Fruit fly (Drosophila melanogaster) whole organism, embryonic: ENCODE measurements around the gene cype.

ENCODE experiments used
- BEAF-32 ChIP-seq: fragments of 200-800 bp; sonication (Bioruptor generic); optimal IDR thresholded peaks from 3 replicates; lab custom pipeline; 2017; ENCODE audit warnings: missing biosample characterization, missing genetic modification characterization, mild to moderate bottlenecking, moderate library complexity, missing genetic modification reagents
- Blimp-1 ChIP-seq: fragments of 200-800 bp; sonication (Bioruptor generic); optimal IDR thresholded peaks from 3 replicates; lab custom pipeline; 2018; ENCODE audit warnings: missing biosample characterization, missing genetic modification characterization, mild to moderate bottlenecking, moderate library complexity, missing genetic modification reagents
- Bteb2 ChIP-seq: fragments of 200-800 bp; sonication (Bioruptor generic); optimal IDR thresholded peaks from 2 replicates; lab custom pipeline; 2016; ENCODE audit warnings: missing biosample characterization, missing genetic modification characterization
- CG10959 ChIP-seq: fragments of 200-800 bp; sonication (Bioruptor generic); IDR thresholded peaks from 2 replicates; pipeline ENCODE4 v1.3.6; 2022; ENCODE audit warnings: missing biosample characterization, missing genetic modification characterization
- CG11723 ChIP-seq: fragments of 200-800 bp; sonication (Bioruptor generic); optimal IDR thresholded peaks from 2 replicates; lab custom pipeline; 2017; ENCODE audit warnings: missing biosample characterization, mild to moderate bottlenecking, missing genetic modification characterization
- CG12071 ChIP-seq: fragments of 200-800 bp; sonication (Bioruptor generic); optimal IDR thresholded peaks from 3 replicates; lab custom pipeline; 2018; ENCODE audit warnings: missing biosample characterization, mild to moderate bottlenecking, missing genetic modification characterization
- CG12659 ChIP-seq: fragments of 200-800 bp; sonication (Bioruptor generic); optimal IDR thresholded peaks from 3 replicates; lab custom pipeline; 2017; ENCODE audit warnings: mild to moderate bottlenecking, missing biosample characterization, missing genetic modification reagents, missing genetic modification characterization
- CG13624 ChIP-seq: fragments of 200-800 bp; sonication (Bioruptor generic); optimal IDR thresholded peaks from 2 replicates; lab custom pipeline; 2016; ENCODE audit warnings: missing biosample characterization, missing genetic modification characterization
- CG15011 ChIP-seq: fragments of 200-800 bp; sonication (Bioruptor generic); optimal IDR thresholded peaks from 3 replicates; lab custom pipeline; 2018; ENCODE audit warnings: missing biosample characterization, mild to moderate bottlenecking, missing genetic modification characterization
- CG15479 ChIP-seq: fragments of 200-800 bp; sonication (Bioruptor generic); optimal IDR thresholded peaks from 3 replicates; lab custom pipeline; 2019; ENCODE audit warnings: missing biosample characterization, mild to moderate bottlenecking, missing genetic modification characterization, moderate library complexity
- CG1602 ChIP-seq: fragments of 200-800 bp; sonication (Bioruptor generic); optimal IDR thresholded peaks from 3 replicates; lab custom pipeline; 2016; ENCODE audit warnings: missing biosample characterization, missing genetic modification characterization
- CG17186 ChIP-seq: fragments of 200-800 bp; sonication (Bioruptor generic); optimal IDR thresholded peaks from 3 replicates; lab custom pipeline; 2017; ENCODE audit warnings: missing biosample characterization, missing genetic modification reagents, missing genetic modification characterization
- CG17802 ChIP-seq: fragments of 200-800 bp; sonication (Bioruptor generic); optimal IDR thresholded peaks from 2 replicates; lab custom pipeline; 2018; ENCODE audit warnings: missing biosample characterization, mild to moderate bottlenecking, missing genetic modification characterization, moderate library complexity
- CG2120 ChIP-seq: fragments of 200-800 bp; sonication (Bioruptor generic); optimal IDR thresholded peaks from 3 replicates; lab custom pipeline; 2016; ENCODE audit warnings: missing biosample characterization, missing genetic modification characterization
- CG2129 ChIP-seq: fragments of 200-800 bp; sonication (Bioruptor generic); IDR thresholded peaks from 2 replicates; pipeline ENCODE4 v1.3.6; 2022; ENCODE audit warnings: missing biosample characterization, missing genetic modification characterization; ENCODE audit not compliant: partially characterized antibody
- CG31365 ChIP-seq: fragments of 200-800 bp; sonication (Bioruptor generic); optimal IDR thresholded peaks from 2 replicates; lab custom pipeline; 2018; ENCODE audit warnings: missing biosample characterization, mild to moderate bottlenecking, missing genetic modification characterization
- CG34422 ChIP-seq: fragments of 200-800 bp; sonication (Bioruptor generic); IDR thresholded peaks from 3 replicates; pipeline ENCODE4 v1.3.6; 2022; ENCODE audit warnings: missing biosample characterization, missing genetic modification characterization
- CG4328 ChIP-seq: fragments of 200-800 bp; sonication (Bioruptor generic); optimal IDR thresholded peaks from 3 replicates; lab custom pipeline; 2017; ENCODE audit warnings: missing biosample characterization, missing genetic modification reagents, missing genetic modification characterization
- CG4360 ChIP-seq: fragments of 200-800 bp; sonication (Bioruptor generic); IDR thresholded peaks from 2 replicates; pipeline ENCODE4 v1.3.6; 2022; ENCODE audit warnings: missing biosample characterization, missing genetic modification characterization
- CG4617 ChIP-seq: fragments of 200-800 bp; sonication (Bioruptor generic); optimal IDR thresholded peaks from 3 replicates; lab custom pipeline; 2016; ENCODE audit warnings: missing biosample characterization, missing genetic modification characterization, borderline replicate concordance
- CG4820 ChIP-seq: fragments of 200-800 bp; sonication (Bioruptor generic); optimal IDR thresholded peaks from 3 replicates; lab custom pipeline; 2016; ENCODE audit warnings: missing biosample characterization, missing genetic modification characterization
- CG6854 ChIP-seq: fragments of 200-800 bp; sonication (Bioruptor generic); optimal IDR thresholded peaks from 3 replicates; lab custom pipeline; 2017; ENCODE audit warnings: missing biosample characterization, mild to moderate bottlenecking, missing genetic modification characterization
- CG7786 ChIP-seq: fragments of 200-800 bp; sonication (Bioruptor generic); optimal IDR thresholded peaks from 2 replicates; lab custom pipeline; 2016; ENCODE audit warnings: missing biosample characterization, missing genetic modification characterization
- CG7839 ChIP-seq: fragments of 200-800 bp; sonication (Bioruptor generic); optimal IDR thresholded peaks from 3 replicates; lab custom pipeline; 2018; ENCODE audit warnings: missing biosample characterization, mild to moderate bottlenecking, missing genetic modification characterization, moderate library complexity
- D19B ChIP-seq: fragments of 200-800 bp; sonication (Bioruptor generic); optimal IDR thresholded peaks from 2 replicates; lab custom pipeline; 2017; ENCODE audit warnings: missing biosample characterization, mild to moderate bottlenecking, missing genetic modification characterization
- Dfd ChIP-seq, 2 experiments: fragments of >200 bp; optimal IDR thresholded peaks; 2 replicates each; lab custom pipeline; 2017; ENCODE audit warnings: missing biosample characterization in 2 of 2, missing genetic modification characterization in 2 of 2
- Dip2 ChIP-seq: fragments of 200-800 bp; sonication (Bioruptor generic); IDR thresholded peaks from 2 replicates; pipeline ENCODE4 v1.3.6; 2022; ENCODE audit warnings: missing biosample characterization, missing genetic modification characterization
- Hey ChIP-seq: fragments of 200-800 bp; sonication (Bioruptor generic); optimal IDR thresholded peaks from 3 replicates; lab custom pipeline; 2018; ENCODE audit warnings: missing biosample characterization, mild to moderate bottlenecking, missing genetic modification characterization
- HmgZ ChIP-seq: fragments of 200-800 bp; sonication (Bioruptor generic); optimal IDR thresholded peaks from 2 replicates; lab custom pipeline; 2018; ENCODE audit warnings: missing biosample characterization, mild to moderate bottlenecking, missing genetic modification characterization
- PHDP ChIP-seq: fragments of 200-800 bp; sonication (Bioruptor generic); optimal IDR thresholded peaks from 3 replicates; lab custom pipeline; 2018; ENCODE audit warnings: missing biosample characterization, mild to moderate bottlenecking, missing genetic modification characterization, moderate library complexity
- Six4 ChIP-seq: fragments of 200-800 bp; sonication (Bioruptor generic); optimal IDR thresholded peaks from 2 replicates; lab custom pipeline; 2016; ENCODE audit warnings: missing biosample characterization, missing genetic modification characterization
- TFAM ChIP-seq: fragments of 200-800 bp; sonication (Bioruptor generic); optimal IDR thresholded peaks from 2 replicates; lab custom pipeline; 2017; ENCODE audit warnings: missing biosample characterization, missing genetic modification characterization, inconsistent platforms
- bbx ChIP-seq: fragments of 200-800 bp; sonication (Bioruptor generic); IDR thresholded peaks from 2 replicates; pipeline ENCODE4 v1.3.6; 2022; ENCODE audit warnings: missing biosample characterization, missing genetic modification characterization; ENCODE audit not compliant: partially characterized antibody
- cg ChIP-seq: fragments of 200-800 bp; sonication (Bioruptor generic); optimal IDR thresholded peaks from 3 replicates; lab custom pipeline; 2019; ENCODE audit warnings: missing biosample characterization, mild to moderate bottlenecking, missing genetic modification characterization, moderate library complexity
- crc ChIP-seq: fragments of 200-800 bp; sonication (Bioruptor generic); optimal IDR thresholded peaks from 2 replicates; lab custom pipeline; 2016; ENCODE audit warnings: missing biosample characterization, missing genetic modification characterization
- esg ChIP-seq: fragments of 200-800 bp; sonication (Bioruptor generic); conservative IDR thresholded peaks from 2 replicates; pipeline ENCODE4 v1.3.6; 2022; ENCODE audit warnings: missing biosample characterization, missing genetic modification characterization
- fd96Cb ChIP-seq: fragments of 200-800 bp; sonication (Bioruptor generic); optimal IDR thresholded peaks from 2 replicates; lab custom pipeline; 2018; ENCODE audit warnings: missing biosample characterization, mild to moderate bottlenecking, missing genetic modification characterization, moderate library complexity
- gsb ChIP-seq: fragments of 200-800 bp; sonication (Bioruptor generic); IDR thresholded peaks from 2 replicates; pipeline ENCODE4 v1.3.6; 2022; ENCODE audit warnings: missing biosample characterization, missing genetic modification characterization
- lola ChIP-seq, 3 experiments: fragments of >200 bp in 2 of 3; fragments of 200-800 bp in 1 of 3; sonication (Bioruptor generic) in 1 of 3; optimal IDR thresholded peaks; 2 replicates each; lab custom pipeline; 2017 to 2019; ENCODE audit warnings: missing biosample characterization in 3 of 3, missing genetic modification characterization in 3 of 3, mild to moderate bottlenecking in 1 of 3, moderate library complexity in 1 of 3
- mam ChIP-seq: fragments of 200-800 bp; sonication (Bioruptor generic); optimal IDR thresholded peaks from 3 replicates; lab custom pipeline; 2016; ENCODE audit warnings: missing biosample characterization, missing genetic modification characterization
- otp ChIP-seq: fragments of 200-800 bp; sonication (Bioruptor generic); IDR thresholded peaks from 3 replicates; pipeline ENCODE4, ENCODE4 v1.3.6; 2022; ENCODE audit warnings: missing biosample characterization, missing genetic modification characterization
- peb ChIP-seq: fragments of 200-800 bp; sonication (Bioruptor generic); IDR thresholded peaks from 2 replicates; pipeline ENCODE4 v1.3.6; 2022; ENCODE audit warnings: missing biosample characterization, missing genetic modification characterization
- prd ChIP-seq, 3 experiments: fragments of >200 bp in 2 of 3; fragments of 200-800 bp in 1 of 3; sonication (Bioruptor generic) in 1 of 3; optimal IDR thresholded peaks in 2 of 3; IDR thresholded peaks in 1 of 3; 2 replicates in 2 of 3; 3 replicates in 1 of 3; pipeline versions ENCODE4 v1.3.6 to Lab custom; 2017 to 2022; ENCODE audit warnings: missing biosample characterization in 1 of 3, missing genetic modification characterization in 1 of 3
- pzg ChIP-seq: fragments of 200-800 bp; sonication (Bioruptor generic); optimal IDR thresholded peaks from 3 replicates; lab custom pipeline; 2018; ENCODE audit warnings: missing biosample characterization, mild to moderate bottlenecking, missing genetic modification characterization, moderate library complexity
- ro ChIP-seq: fragments of 200-800 bp; sonication (Bioruptor generic); IDR thresholded peaks from 2 replicates; pipeline ENCODE4 v1.3.6; 2022; ENCODE audit warnings: missing biosample characterization, missing genetic modification characterization
- shn ChIP-seq: fragments of 200-800 bp; sonication (Bioruptor generic); optimal IDR thresholded peaks from 3 replicates; lab custom pipeline; 2016; ENCODE audit warnings: missing biosample characterization, missing genetic modification characterization
- tap ChIP-seq: fragments of 200-800 bp; optimal IDR thresholded peaks from 3 replicates; lab custom pipeline; 2019; ENCODE audit warnings: missing biosample characterization, mild to moderate bottlenecking, missing genetic modification characterization, moderate library complexity
- zfh2 ChIP-seq: fragments of 200-800 bp; sonication (Bioruptor generic); optimal IDR thresholded peaks from 2 replicates; lab custom pipeline; 2016; ENCODE audit warnings: missing biosample characterization, missing genetic modification characterization

cype gene

dm6 chr2L:5342119-5342817, 15.2 kb downstream of the cype start, which contains the start of gene Acsf2 (continued):
- TF ChIP-seq gsb (GFP tag; lab: Robert Waterston, UW) (peak; percentile 97), CG10959 (GFP tag; lab: Robert Waterston, UW) (no peak), PHDP (peak; percentile 98), Blimp-1 (peak; percentile 66), lola (GFP tag; optimal IDR thresholded peaks at IDR 0.05; lab: Kevin White, UChicago) (no peak), zfh2 (GFP tag; lab: Kevin White, UChicago) (peak; percentile 99), peb (GFP tag; lab: Robert Waterston, UW) (peak; percentile 61), Bteb2 (peak; percentile 96), tap (tag; lab: Kevin White, UChicago) (peak; percentile 81), CG13624 (GFP tag; lab: Kevin White, UChicago) (peak; percentile 98), fd96Cb (tag; lab: Kevin White, UChicago) (peak; percentile 76), cg (GFP tag; lab: Kevin White, UChicago) (peak; percentile 34), Dfd (GFP tag; optimal IDR thresholded peaks at IDR 0.05; lab: Kevin White, UChicago) (no peak), otp (GFP tag; lab: Robert Waterston, UW) (peak; percentile 73), Six4 (peak; percentile 83), CG2120 (peak; percentile 100), D19B (GFP tag; lab: Kevin White, UChicago) (peak; percentile 96), TFAM (GFP tag; lab: Kevin White, UChicago) (no peak), CG2129 (GFP tag; lab: Robert Waterston, UW) (no peak), CG4328 (GFP tag; lab: Kevin White, UChicago) (peak; percentile 91), CG7839 (tag; lab: Kevin White, UChicago) (peak; percentile 98), CG12659 (GFP tag; lab: Kevin White, UChicago) (peak; percentile 98), CG4617 (GFP tag; lab: Kevin White, UChicago) (peak; percentile 64), shn (GFP tag; lab: Kevin White, UChicago) (peak; percentile 94), CG11723 (GFP tag; lab: Kevin White, UChicago) (peak; percentile 82), CG6854 (GFP tag; lab: Kevin White, UChicago) (peak; percentile 94), BEAF-32 (GFP tag; lab: Kevin White, UChicago) (peak; percentile 29), mam (GFP tag; lab: Kevin White, UChicago) (peak; percentile 98), Hey (tag; lab: Kevin White, UChicago) (peak; percentile 73), ro (GFP tag; lab: Robert Waterston, UW) (peak; percentile 80), crc (GFP tag; lab: Kevin White, UChicago) (peak; percentile 89), CG4820 (GFP tag; lab: Kevin White, UChicago) (peak; percentile 83), Dip2 (GFP tag; lab: Robert Waterston, UW) (peak; percentile 62; the same call in 1 of the 2 replicates), CG12071 (GFP tag; lab: Kevin White, UChicago) (peak; percentile 87), bbx (GFP tag; lab: Robert Waterston, UW) (no peak), HmgZ (tag; lab: Kevin White, UChicago) (peak; percentile 98), CG4360 (GFP tag; lab: Robert Waterston, UW) (no peak), esg (GFP tag; lab: Robert Waterston, UW) (peak; percentile 93), CG17802 (tag; lab: Kevin White, UChicago) (peak; percentile 8), CG7786 (GFP tag; lab: Kevin White, UChicago) (peak; percentile 98), CG31365 (tag; lab: Kevin White, UChicago) (peak; percentile 73), CG34422 (GFP tag; lab: Robert Waterston, UW) (peak; percentile 95), pzg (GFP tag; lab: Kevin White, UChicago) (peak; percentile 21), CG17186 (GFP tag; lab: Kevin White, UChicago) (no peak), CG15479 (GFP tag; lab: Kevin White, UChicago) (no peak), CG1602 (GFP tag; lab: Kevin White, UChicago) (peak; percentile 88), prd (optimal IDR thresholded peaks at IDR 0.05; lab: Kevin White, UChicago) (no peak), prd (GFP tag; IDR thresholded peaks at IDR 0.05; lab: Robert Waterston, UW) (peak; percentile 96), CG15011 (GFP tag; lab: Kevin White, UChicago) (peak; percentile 98)
